Worm (Caenorhabditis elegans) whole organism, L3 larva: ENCODE results near the gene D1014.5.

Experiments
- aly-2 ChIP-seq: fragments of 150-350 bp; optimal IDR thresholded peaks from 2 replicates; lab custom pipeline; 2014; ENCODE audit warnings: missing biosample characterization, missing genetic modification characterization
- egl-27 ChIP-seq: sonication (generic microtip); optimal IDR thresholded peaks from 4 replicates; lab custom pipeline; 2017; ENCODE audit warnings: missing biosample characterization, missing genetic modification reagents, missing genetic modification characterization
- nhr-12 ChIP-seq: fragments of 150-350 bp; optimal IDR thresholded peaks from 2 replicates; lab custom pipeline; 2014; ENCODE audit warnings: missing biosample characterization, missing genetic modification characterization
- unc-39 ChIP-seq: sonication (generic microtip); optimal IDR thresholded peaks from 4 replicates; lab custom pipeline; 2017; ENCODE audit warnings: missing biosample characterization, missing genetic modification characterization

ce11 chrV:8163199-8163598 is 39.7 kb downstream of the D1014.5 start:
- TF ChIP-seq egl-27 (no peak), aly-2 (no peak), nhr-12 (no peak), unc-39 (tag; lab: Kevin White, UChicago) (no peak)
